Worm (Caenorhabditis elegans) whole organism, L4 larva: Measurements from ENCODE around the gene F19C6.4.
A peak's percentile ranks its signal among the peaks of the same experiment; 100 is the strongest.

Experiments
- F26F4.8 ChIP-seq: fragments of 200-800 bp; sonication (Bioruptor generic); conservative IDR thresholded peaks from 2 replicates; pipeline ENCODE4 v1.3.6; 2022; ENCODE audit warnings: missing genetic modification characterization, missing compliant biosample characterization
- F49E8.2 ChIP-seq: sonication (generic microtip); optimal IDR thresholded peaks from 2 replicates; lab custom pipeline; 2016; ENCODE audit warnings: missing compliant biosample characterization, mild to moderate bottlenecking, missing genetic modification characterization, borderline replicate concordance
- R02D3.7 ChIP-seq: fragments of 150-350 bp; sonication (generic microtip); optimal IDR thresholded peaks from 3 replicates; lab custom pipeline; 2014; ENCODE audit warnings: missing biosample characterization, missing genetic modification characterization
- aly-2 ChIP-seq: sonication (generic microtip); optimal IDR thresholded peaks from 2 replicates; lab custom pipeline; 2018; ENCODE audit warnings: missing biosample characterization, missing genetic modification characterization
- ama-1 ChIP-seq: fragments of 150-350 bp; optimal IDR thresholded peaks from 2 replicates; lab custom pipeline; 2014; ENCODE audit warnings: inconsistent platforms, mixed read lengths
- ceh-82 ChIP-seq: sonication (generic microtip); optimal IDR thresholded peaks from 2 replicates; lab custom pipeline; 2017; ENCODE audit warnings: missing biosample characterization, missing genetic modification characterization
- daf-12 ChIP-seq: fragments of 150-350 bp; optimal IDR thresholded peaks from 2 replicates; lab custom pipeline; 2014; ENCODE audit warnings: missing biosample characterization, missing genetic modification reagents, missing genetic modification characterization
- dve-1 ChIP-seq: sonication (generic microtip); optimal IDR thresholded peaks from 2 replicates; lab custom pipeline; 2017; ENCODE audit warnings: antibody characterized with exemption, mild to moderate bottlenecking, missing genetic modification characterization, missing compliant biosample characterization; ENCODE audit not compliant: insufficient read depth
- lir-3 ChIP-seq: sonication (generic microtip); optimal IDR thresholded peaks from 2 replicates; lab custom pipeline; 2016; ENCODE audit warnings: mild to moderate bottlenecking, missing genetic modification characterization, missing compliant biosample characterization
- mep-1 ChIP-seq: fragments of 150-350 bp; sonication (generic microtip); optimal IDR thresholded peaks from 3 replicates; lab custom pipeline; 2014; ENCODE audit warnings: missing biosample characterization, missing genetic modification characterization
- mxl-2 ChIP-seq: fragments of 200-800 bp; sonication (Bioruptor generic); conservative IDR thresholded peaks from 2 replicates; pipeline ENCODE4 v1.3.6; 2022; ENCODE audit warnings: missing genetic modification reagents, missing genetic modification characterization, missing compliant biosample characterization
- nhr-76 ChIP-seq: fragments of 150-350 bp; optimal IDR thresholded peaks from 2 replicates; lab custom pipeline; 2014; ENCODE audit warnings: missing biosample characterization, missing genetic modification characterization
- pqm-1 ChIP-seq: sonication (generic microtip); optimal IDR thresholded peaks from 2 replicates; lab custom pipeline; 2017; ENCODE audit warnings: missing biosample characterization, missing genetic modification characterization

- TF ChIP-seq lir-3 (tag; lab: Kevin White, UChicago), result no peak
- no peak for TF ChIP-seq aly-2 (tag; lab: Kevin White, UChicago)
- TF ChIP-seq pqm-1 (tag; lab: Kevin White, UChicago), result no peak
- TF ChIP-seq ama-1 (lab: Kevin White, UChicago), result no peak
- TF ChIP-seq dve-1 (tag; lab: Kevin White, UChicago), result no peak
- TF ChIP-seq R02D3.7, result no peak
- no peak for TF ChIP-seq ceh-82
- TF ChIP-seq daf-12 (tag; lab: Kevin White, UChicago), result peak; percentile 4
- no peak for TF ChIP-seq nhr-76 (tag; lab: Kevin White, UChicago)
- TF ChIP-seq mxl-2 (GFP tag; lab: Robert Waterston, UW), result no peak
- TF ChIP-seq mep-1, result no peak
- TF ChIP-seq F26F4.8 (GFP tag; lab: Robert Waterston, UW), result no peak
- TF ChIP-seq F49E8.2 (tag; lab: Kevin White, UChicago), result no peak
Measured at ce11 chrX:9976206-9976605, 41.6 kb downstream of the F19C6.4 start, which contains the start of gene mgl-1.
